Fruit fly (Drosophila melanogaster) whole organism, pupa: ENCODE data around the gene Obp99c.
A peak's percentile ranks its signal among the peaks of the same experiment; 100 is the strongest.

ENCODE experiments used
- CG10348 ChIP-seq: fragments of 200-800 bp; sonication (Bioruptor generic); IDR thresholded peaks from 2 replicates; pipeline ENCODE4 v1.3.6; 2022; ENCODE audit warnings: missing biosample characterization, missing genetic modification characterization
- CG12605 ChIP-seq: fragments of 200-800 bp; sonication (Bioruptor generic); IDR thresholded peaks from 2 replicates; pipeline ENCODE4 v1.3.6; 2022; ENCODE audit warnings: missing biosample characterization, missing genetic modification characterization
- CG13204 ChIP-seq: fragments of 200-800 bp; sonication (Bioruptor generic); optimal IDR thresholded peaks from 2 replicates; lab custom pipeline; 2018; ENCODE audit warnings: missing biosample characterization, mild to moderate bottlenecking, missing genetic modification characterization, moderate library complexity
- CG14655 ChIP-seq: fragments of 200-800 bp; sonication (Bioruptor generic); optimal IDR thresholded peaks from 3 replicates; lab custom pipeline; 2017; ENCODE audit warnings: mild to moderate bottlenecking, missing biosample characterization, missing genetic modification reagents, missing genetic modification characterization
- CG15710 ChIP-seq: fragments of 200-800 bp; sonication (Bioruptor generic); optimal IDR thresholded peaks from 2 replicates; lab custom pipeline; 2018; ENCODE audit warnings: missing biosample characterization, mild to moderate bottlenecking, missing genetic modification characterization, moderate library complexity
- CG17806 ChIP-seq: fragments of 200-800 bp; sonication (Bioruptor generic); optimal IDR thresholded peaks from 2 replicates; lab custom pipeline; 2018; ENCODE audit warnings: missing biosample characterization, mild to moderate bottlenecking, missing genetic modification characterization, moderate library complexity
- CG32121 ChIP-seq: fragments of 200-800 bp; sonication (Bioruptor generic); IDR thresholded peaks from 2 replicates; pipeline ENCODE4 v1.3.6; 2022; ENCODE audit warnings: missing biosample characterization, missing genetic modification characterization
- CG34367 ChIP-seq: fragments of 200-800 bp; sonication (Bioruptor generic); optimal IDR thresholded peaks from 2 replicates; lab custom pipeline; 2018; ENCODE audit warnings: missing biosample characterization, mild to moderate bottlenecking, missing genetic modification characterization
- CG4496 ChIP-seq: fragments of 200-800 bp; sonication (Bioruptor generic); IDR thresholded peaks from 3 replicates; pipeline ENCODE4 v1.3.6; 2022; ENCODE audit warnings: missing biosample characterization, missing genetic modification characterization
- CG8159 ChIP-seq: fragments of 200-800 bp; sonication (Bioruptor generic); optimal IDR thresholded peaks from 3 replicates; lab custom pipeline; 2018; ENCODE audit warnings: missing biosample characterization, mild to moderate bottlenecking, missing genetic modification characterization, moderate library complexity
- CG8301 ChIP-seq: fragments of 200-800 bp; sonication (Bioruptor generic); optimal IDR thresholded peaks from 2 replicates; lab custom pipeline; 2018; ENCODE audit warnings: missing biosample characterization, mild to moderate bottlenecking, missing genetic modification characterization
- CG9948 ChIP-seq: fragments of 200-800 bp; sonication (Bioruptor generic); optimal IDR thresholded peaks from 2 replicates; lab custom pipeline; 2018; ENCODE audit warnings: missing biosample characterization, mild to moderate bottlenecking, missing genetic modification characterization, moderate library complexity
- D1 ChIP-seq: fragments of 200-800 bp; sonication (Bioruptor generic); optimal IDR thresholded peaks from 2 replicates; lab custom pipeline; 2018; ENCODE audit warnings: missing biosample characterization, mild to moderate bottlenecking, missing genetic modification characterization, moderate library complexity
- EcR ChIP-seq: fragments of 200-800 bp; sonication (Bioruptor generic); optimal IDR thresholded peaks from 3 replicates; lab custom pipeline; 2019; ENCODE audit warnings: missing biosample characterization, missing genetic modification characterization, mild to moderate bottlenecking, moderate library complexity, missing genetic modification reagents
- Ets98B ChIP-seq: fragments of 200-800 bp; sonication (Bioruptor generic); IDR thresholded peaks from 2 replicates; pipeline ENCODE4 v1.3.6; 2022; ENCODE audit warnings: missing biosample characterization, missing genetic modification characterization
- Pif1A ChIP-seq: fragments of 200-800 bp; sonication (Bioruptor generic); optimal IDR thresholded peaks from 3 replicates; lab custom pipeline; 2016; ENCODE audit warnings: missing biosample characterization, missing genetic modification characterization
- Pif1B ChIP-seq: fragments of 200-800 bp; sonication (Bioruptor generic); optimal IDR thresholded peaks from 3 replicates; lab custom pipeline; 2016; ENCODE audit warnings: missing biosample characterization, missing genetic modification characterization
- Snoo ChIP-seq: fragments of 200-800 bp; sonication (Bioruptor generic); optimal IDR thresholded peaks from 3 replicates; lab custom pipeline; 2017; ENCODE audit warnings: missing biosample characterization, mild to moderate bottlenecking, missing genetic modification characterization, inconsistent platforms
- fd96Ca ChIP-seq: fragments of 200-800 bp; sonication (Bioruptor generic); IDR thresholded peaks from 3 replicates; pipeline ENCODE4 v1.3.6; 2022; ENCODE audit warnings: missing biosample characterization, missing genetic modification characterization
- gl ChIP-seq: fragments of 200-800 bp; sonication (Bioruptor generic); optimal IDR thresholded peaks from 2 replicates; lab custom pipeline; 2018; ENCODE audit warnings: missing biosample characterization, mild to moderate bottlenecking, missing genetic modification characterization
- rn ChIP-seq: fragments of 200-800 bp; sonication (Bioruptor generic); IDR thresholded peaks from 2 replicates; pipeline ENCODE4 v1.3.6; 2022; ENCODE audit warnings: missing biosample characterization, missing genetic modification characterization

Gene Obp99c

DNA sequence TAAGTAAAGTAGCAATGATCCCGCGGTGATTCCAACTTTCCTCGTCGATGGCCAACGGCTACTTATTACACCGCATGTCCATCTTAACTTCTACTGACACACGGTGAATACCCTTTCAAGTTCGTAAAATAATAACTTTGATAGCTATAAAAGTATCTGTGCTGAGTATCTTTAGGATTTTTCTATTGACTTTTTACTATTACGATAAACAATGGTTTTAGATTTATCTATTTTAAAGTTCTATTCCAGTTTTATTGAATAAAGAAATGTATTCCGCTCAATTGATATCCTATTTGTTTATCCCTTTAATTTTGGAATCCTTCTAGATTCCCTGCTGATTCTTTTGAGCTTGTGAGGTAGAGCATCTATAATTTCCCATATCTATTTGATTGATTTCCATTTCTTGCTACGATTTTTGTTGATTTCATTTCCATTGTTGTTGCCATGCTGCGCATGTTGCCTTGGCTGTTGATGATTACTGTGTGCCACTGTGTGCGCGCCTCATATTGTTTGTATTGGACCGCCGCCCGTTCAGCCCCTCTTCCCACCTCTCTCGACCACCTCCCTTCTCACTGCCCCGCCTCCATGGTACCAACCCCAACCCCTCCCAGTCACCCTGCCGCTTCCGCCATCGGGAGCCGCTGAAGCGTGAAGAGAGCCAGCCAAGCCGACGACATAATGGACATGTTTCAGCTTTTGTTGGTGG is 875 bp upstream of the Obp99c start:
- TF ChIP-seq fd96Ca (GFP tag; lab: Robert Waterston, UW) = 0 out of 3 replicates have a peak, but pooled peaks have one; percentile 28
- no peak for TF ChIP-seq gl (tag; lab: Kevin White, UChicago)
- TF ChIP-seq CG32121 = no peak
- 0 out of 3 replicates have a peak, but pooled peaks have one; percentile 21 for TF ChIP-seq CG4496 (GFP tag; lab: Robert Waterston, UW)
- TF ChIP-seq CG17806 (tag; lab: Kevin White, UChicago) = no peak
- TF ChIP-seq CG14655 (GFP tag; lab: Kevin White, UChicago) = peak; percentile 11
- TF ChIP-seq CG8159 = peak; percentile 46
- TF ChIP-seq CG9948 (tag; lab: Kevin White, UChicago) = peak; percentile 8

DNA sequence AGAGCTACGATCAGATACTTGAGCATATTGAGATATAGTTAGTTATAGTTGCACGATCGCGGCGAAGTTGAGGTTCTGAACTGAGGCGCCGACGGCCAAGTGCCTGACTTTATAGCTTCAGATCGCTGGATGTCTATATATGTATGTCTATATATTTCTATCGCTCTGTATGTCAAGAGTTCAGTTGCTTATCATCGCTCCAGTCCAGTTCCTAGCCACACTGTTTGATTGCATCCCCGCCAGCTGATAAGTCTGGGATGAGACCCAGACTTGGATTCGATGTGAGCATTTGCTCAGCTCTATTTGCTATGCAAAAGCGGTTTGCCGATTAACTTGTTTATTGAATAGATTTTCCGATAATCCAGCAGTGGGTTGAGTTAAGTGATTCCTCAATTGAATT is 2.4 kb downstream of the Obp99c start:
- TF ChIP-seq Ets98B (GFP tag; lab: Robert Waterston, UW) = no peak

DNA sequence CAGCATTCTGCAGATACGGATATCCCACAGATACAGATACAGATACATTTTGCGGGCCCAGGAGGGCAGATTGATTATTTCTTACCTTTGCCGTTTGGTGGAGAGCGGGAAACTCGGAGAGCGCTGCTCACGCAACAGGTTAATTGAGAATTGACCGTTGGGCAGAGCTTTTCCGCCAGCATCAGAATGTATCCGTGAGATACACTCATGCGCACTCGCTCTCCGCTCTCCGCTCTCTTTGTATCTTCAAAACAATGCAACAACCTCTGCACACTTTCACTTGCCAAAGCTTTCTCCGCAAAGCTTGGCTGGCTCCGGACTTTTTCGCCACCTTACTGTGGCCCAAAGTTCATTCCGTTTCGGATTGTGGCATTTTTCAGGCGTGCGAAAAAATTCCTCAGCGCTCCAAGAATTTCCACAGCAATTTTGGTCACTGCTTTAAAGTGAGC is 6.9 kb downstream of the Obp99c start, which contains the start of the genes CG7582 and Gycalpha99B:
Gene CG7582 (minus strand): TSS at position 127 of the 449 bp plus-strand sequence.
Gene Gycalpha99B (plus strand): TSS at position 352 of the 449 bp plus-strand sequence.
- peak; percentile 32 for TF ChIP-seq CG14655 (GFP tag; lab: Kevin White, UChicago)
- TF ChIP-seq CG4496 (GFP tag; lab: Robert Waterston, UW) = peak; percentile 76
- TF ChIP-seq CG13204 = no peak
- TF ChIP-seq CG34367 (tag; lab: Kevin White, UChicago) = no peak
- peak; percentile 64 for TF ChIP-seq Ets98B (GFP tag; lab: Robert Waterston, UW)
- TF ChIP-seq Pif1A (GFP tag; lab: Kevin White, UChicago) = no peak
- peak; percentile 74 for TF ChIP-seq EcR (GFP tag; lab: Kevin White, UChicago)
- TF ChIP-seq CG15710 (tag; lab: Kevin White, UChicago) = no peak
- no peak for TF ChIP-seq gl (tag; lab: Kevin White, UChicago)
- peak; percentile 30; the same call in 1 of the 2 replicates for TF ChIP-seq CG32121
- TF ChIP-seq CG12605 (GFP tag; lab: Robert Waterston, UW) = peak; percentile 92
- no peak for TF ChIP-seq Snoo (tag; lab: Kevin White, UChicago)
- peak; percentile 44 for TF ChIP-seq CG8301 (tag; lab: Kevin White, UChicago)
- TF ChIP-seq Pif1B (GFP tag; lab: Kevin White, UChicago) = no peak
- TF ChIP-seq fd96Ca (GFP tag; lab: Robert Waterston, UW) = no peak; the same call in 2 of the 3 replicates
- TF ChIP-seq CG10348 (GFP tag; lab: Robert Waterston, UW) = no peak
- no peak for TF ChIP-seq rn (GFP tag; lab: Robert Waterston, UW)
- no peak for TF ChIP-seq CG9948 (tag; lab: Kevin White, UChicago)
- TF ChIP-seq CG17806 (tag; lab: Kevin White, UChicago) = no peak
- no peak for TF ChIP-seq CG8159
- no peak for TF ChIP-seq D1

DNA sequence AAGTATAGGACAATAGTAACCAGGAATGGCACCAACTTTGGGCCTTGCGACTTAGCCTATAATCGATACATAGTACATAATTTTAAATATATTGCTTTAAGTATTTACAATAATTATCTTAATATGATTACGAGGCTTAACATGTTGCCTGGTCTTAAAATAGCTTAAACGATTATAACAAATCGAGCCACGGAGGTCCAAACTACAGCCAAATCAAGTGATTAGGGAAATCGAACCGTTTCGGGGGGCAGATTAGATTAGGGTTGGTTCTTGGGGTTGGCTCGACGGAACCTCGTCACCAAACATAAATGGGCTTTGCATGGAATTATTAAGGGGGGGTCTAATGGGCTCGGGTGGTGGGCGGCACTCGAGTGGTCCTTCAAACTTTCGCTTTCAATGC is 7.9 kb downstream of the Obp99c start:
- TF ChIP-seq Pif1A (GFP tag; lab: Kevin White, UChicago) (no peak), CG13204 (no peak), CG12605 (GFP tag; lab: Robert Waterston, UW) (no peak), EcR (GFP tag; lab: Kevin White, UChicago) (no peak), D1 (no peak), CG34367 (tag; lab: Kevin White, UChicago) (no peak)

DNA sequence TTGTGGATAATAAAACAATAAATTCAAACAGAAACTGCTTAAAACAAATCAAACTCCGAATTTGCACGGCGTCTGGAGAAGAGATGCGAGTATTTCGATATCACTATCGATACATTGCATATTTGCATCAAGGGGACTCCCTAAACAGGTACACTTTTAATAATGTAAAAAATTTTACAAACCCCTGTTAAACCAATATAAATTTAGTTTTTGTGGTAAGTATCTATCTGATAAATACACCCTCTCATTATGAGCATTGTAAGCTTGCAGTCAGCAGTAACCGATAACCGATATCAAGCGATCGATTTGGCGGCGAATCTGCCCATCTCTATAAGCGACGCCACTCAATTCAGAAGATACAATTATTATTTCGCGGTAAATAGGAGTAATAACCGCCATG is 13.8 kb downstream of the Obp99c start, which contains the start of the genes Bub3 and Cap-D2:
Gene Bub3 (minus strand): TSS at position 89 of the 400 bp plus-strand sequence.
Gene Cap-D2 (plus strand): TSS at position 319 of the 400 bp plus-strand sequence.
- no peak for TF ChIP-seq D1
- TF ChIP-seq CG14655 (GFP tag; lab: Kevin White, UChicago) = no peak
- peak; percentile 64 for TF ChIP-seq CG32121
- TF ChIP-seq CG4496 (GFP tag; lab: Robert Waterston, UW) = peak; percentile 64; the same call in 1 of the 3 replicates
- no peak for TF ChIP-seq gl (tag; lab: Kevin White, UChicago)
- TF ChIP-seq CG34367 (tag; lab: Kevin White, UChicago) = peak; percentile 27
- peak; percentile 55 for TF ChIP-seq CG15710 (tag; lab: Kevin White, UChicago)
- no peak for TF ChIP-seq EcR (GFP tag; lab: Kevin White, UChicago)
- TF ChIP-seq Snoo (tag; lab: Kevin White, UChicago) = no peak
- peak; percentile 72; the same call in 1 of the 2 replicates for TF ChIP-seq Ets98B (GFP tag; lab: Robert Waterston, UW)
- TF ChIP-seq fd96Ca (GFP tag; lab: Robert Waterston, UW) = peak; percentile 60; the same call in 2 of the 3 replicates
- no peak for TF ChIP-seq CG8301 (tag; lab: Kevin White, UChicago)
- peak; percentile 47 for TF ChIP-seq CG9948 (tag; lab: Kevin White, UChicago)
- no peak for TF ChIP-seq CG13204
- no peak for TF ChIP-seq Pif1B (GFP tag; lab: Kevin White, UChicago)
- no peak for TF ChIP-seq CG10348 (GFP tag; lab: Robert Waterston, UW)
- no peak for TF ChIP-seq Pif1A (GFP tag; lab: Kevin White, UChicago)
- TF ChIP-seq CG8159 = peak; percentile 54
- peak; percentile 60 for TF ChIP-seq CG17806 (tag; lab: Kevin White, UChicago)
- no peak for TF ChIP-seq CG12605 (GFP tag; lab: Robert Waterston, UW)
- no peak for TF ChIP-seq rn (GFP tag; lab: Robert Waterston, UW)

DNA sequence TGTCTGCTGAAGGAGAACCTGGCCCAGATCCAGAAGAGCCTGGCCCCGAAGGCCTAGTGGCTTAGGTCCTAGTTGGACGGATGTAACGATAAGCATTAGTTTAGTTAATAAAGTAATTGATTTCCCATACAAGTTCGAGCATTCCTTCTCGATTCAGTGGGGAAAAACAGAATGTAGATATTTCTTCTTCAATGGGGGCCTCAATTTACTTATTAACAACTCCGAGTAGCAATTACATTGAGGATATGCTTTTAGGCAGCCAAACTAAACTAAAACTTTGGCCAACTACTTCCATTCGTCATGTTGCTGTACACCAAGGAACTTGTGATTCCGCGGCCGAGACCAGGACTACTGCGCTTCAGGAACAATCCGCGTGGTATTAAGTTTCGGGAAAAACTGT is 17.0 kb downstream of the Obp99c start, which contains the start of gene ppk19:
Gene ppk19 (plus strand): TSS at position 301 of the 400 bp plus-strand sequence.
- TF ChIP-seq D1 (no peak), Ets98B (GFP tag; lab: Robert Waterston, UW) (no peak), CG15710 (tag; lab: Kevin White, UChicago) (no peak), CG12605 (GFP tag; lab: Robert Waterston, UW) (no peak), CG8301 (tag; lab: Kevin White, UChicago) (no peak), CG13204 (no peak), CG8159 (no peak), gl (tag; lab: Kevin White, UChicago) (no peak), Snoo (tag; lab: Kevin White, UChicago) (no peak), CG17806 (tag; lab: Kevin White, UChicago) (no peak), fd96Ca (GFP tag; lab: Robert Waterston, UW) (no peak), Pif1A (GFP tag; lab: Kevin White, UChicago) (no peak)
